Fruit fly (Drosophila melanogaster) whole organism, embryonic: Measurements from ENCODE around the gene woc.

Experiments
- Awh ChIP-seq: fragments of 200-800 bp; sonication (Bioruptor generic); IDR thresholded peaks from 2 replicates; pipeline ENCODE4, ENCODE4 v1.3.6; 2022; ENCODE audit warnings: missing biosample characterization, missing genetic modification characterization
- Bteb2 ChIP-seq: fragments of 200-800 bp; sonication (Bioruptor generic); optimal IDR thresholded peaks from 2 replicates; lab custom pipeline; 2016; ENCODE audit warnings: missing biosample characterization, missing genetic modification characterization
- CG10654 ChIP-seq: fragments of 200-800 bp; sonication (Bioruptor generic); optimal IDR thresholded peaks from 2 replicates; lab custom pipeline; 2016; ENCODE audit warnings: missing biosample characterization, missing genetic modification characterization
- CG11695 ChIP-seq: fragments of 200-800 bp; sonication (Bioruptor generic); IDR thresholded peaks from 3 replicates; pipeline ENCODE4 v1.3.6; 2022; ENCODE audit warnings: missing biosample characterization, missing genetic modification characterization
- CG12236 ChIP-seq: fragments of 200-800 bp; sonication (Bioruptor generic); optimal IDR thresholded peaks from 2 replicates; lab custom pipeline; 2016; ENCODE audit warnings: missing biosample characterization, missing genetic modification characterization
- CG12769 ChIP-seq: fragments of 200-800 bp; sonication (Bioruptor generic); optimal IDR thresholded peaks from 2 replicates; lab custom pipeline; 2019; ENCODE audit warnings: missing biosample characterization, mild to moderate bottlenecking, missing genetic modification characterization, moderate library complexity
- CG13894 ChIP-seq: fragments of 200-800 bp; sonication (Bioruptor generic); optimal IDR thresholded peaks from 3 replicates; lab custom pipeline; 2018; ENCODE audit warnings: missing biosample characterization, mild to moderate bottlenecking, missing genetic modification characterization, moderate library complexity
- CG14965 ChIP-seq: fragments of 200-800 bp; sonication (Bioruptor generic); optimal IDR thresholded peaks from 2 replicates; lab custom pipeline; 2016; ENCODE audit warnings: missing biosample characterization, missing genetic modification characterization, borderline replicate concordance
- CG16815 ChIP-seq: fragments of 200-800 bp; sonication (Bioruptor generic); optimal IDR thresholded peaks from 3 replicates; lab custom pipeline; 2017; ENCODE audit warnings: missing biosample characterization, mild to moderate bottlenecking, missing genetic modification characterization
- CG17568 ChIP-seq: fragments of 200-800 bp; sonication (Bioruptor generic); optimal IDR thresholded peaks from 2 replicates; lab custom pipeline; 2018; ENCODE audit warnings: missing biosample characterization, mild to moderate bottlenecking, missing genetic modification characterization, moderate library complexity
- CG2678 ChIP-seq: fragments of 200-800 bp; sonication (Bioruptor generic); optimal IDR thresholded peaks from 3 replicates; lab custom pipeline; 2019; ENCODE audit warnings: missing biosample characterization, mild to moderate bottlenecking, missing genetic modification characterization, moderate library complexity
- CG31388 ChIP-seq: fragments of 200-800 bp; sonication (Bioruptor generic); optimal IDR thresholded peaks from 2 replicates; lab custom pipeline; 2016; ENCODE audit warnings: missing biosample characterization, missing genetic modification characterization
- CG34224 ChIP-seq: fragments of 200-800 bp; sonication (Bioruptor generic); IDR thresholded peaks from 3 replicates; pipeline ENCODE4 v1.3.6; 2022; ENCODE audit warnings: missing biosample characterization, missing genetic modification characterization; ENCODE audit not compliant: partially characterized antibody
- CG4730 ChIP-seq: fragments of 200-800 bp; sonication (Bioruptor generic); IDR thresholded peaks from 2 replicates; pipeline ENCODE4 v1.3.6; 2022; ENCODE audit warnings: missing biosample characterization, missing genetic modification characterization
- CG6272 ChIP-seq: fragments of 200-800 bp; sonication (Bioruptor generic); IDR thresholded peaks from 2 replicates; pipeline ENCODE4 v1.3.6; 2022; ENCODE audit warnings: missing biosample characterization, missing genetic modification characterization
- CG7271 ChIP-seq: fragments of 200-800 bp; sonication (Bioruptor generic); optimal IDR thresholded peaks from 2 replicates; lab custom pipeline; 2018; ENCODE audit warnings: missing biosample characterization, mild to moderate bottlenecking, missing genetic modification characterization, moderate library complexity
- CG7839 ChIP-seq: fragments of 200-800 bp; sonication (Bioruptor generic); optimal IDR thresholded peaks from 3 replicates; lab custom pipeline; 2018; ENCODE audit warnings: missing biosample characterization, mild to moderate bottlenecking, missing genetic modification characterization, moderate library complexity
- CG7987 ChIP-seq: fragments of 200-800 bp; sonication (Bioruptor generic); optimal IDR thresholded peaks from 2 replicates; lab custom pipeline; 2018; ENCODE audit warnings: missing biosample characterization, mild to moderate bottlenecking, missing genetic modification characterization, moderate library complexity
- CG8478 ChIP-seq: fragments of >200 bp; optimal IDR thresholded peaks from 2 replicates; lab custom pipeline; 2018
- CG9876 ChIP-seq: fragments of 200-800 bp; sonication (Bioruptor generic); optimal IDR thresholded peaks from 2 replicates; lab custom pipeline; 2016; ENCODE audit warnings: missing biosample characterization, missing genetic modification characterization
- D ChIP-seq, 2 experiments: fragments of 200-800 bp in 1 of 2; fragments of >200 bp in 1 of 2; sonication (Bioruptor generic) in 1 of 2; optimal IDR thresholded peaks; 2 replicates in 1 of 2; 3 replicates in 1 of 2; lab custom pipeline; 2017; ENCODE audit warnings: mild to moderate bottlenecking in 1 of 2, missing biosample characterization in 1 of 2, missing genetic modification characterization in 1 of 2, missing genetic modification reagents in 1 of 2
- Doc2 ChIP-seq: fragments of 200-800 bp; sonication (Bioruptor generic); IDR thresholded peaks from 2 replicates; pipeline ENCODE4 v1.3.6; 2022; ENCODE audit warnings: missing biosample characterization, missing genetic modification characterization
- Fer2 ChIP-seq: fragments of 200-800 bp; sonication (Bioruptor generic); optimal IDR thresholded peaks from 2 replicates; lab custom pipeline; 2018; ENCODE audit warnings: missing biosample characterization, mild to moderate bottlenecking, missing genetic modification characterization, moderate library complexity
- Med ChIP-seq: fragments of 200-800 bp; sonication (Bioruptor generic); peaks from one replicate; lab custom pipeline; 2016; ENCODE audit warnings: missing biosample characterization, missing genetic modification characterization, mild to moderate bottlenecking, inconsistent platforms, moderate library complexity
- NfI ChIP-seq: fragments of 200-800 bp; sonication (Bioruptor generic); optimal IDR thresholded peaks from 3 replicates; lab custom pipeline; 2018; ENCODE audit warnings: missing biosample characterization, mild to moderate bottlenecking, missing genetic modification characterization, moderate library complexity
- Opbp ChIP-seq: fragments of 200-800 bp; sonication (Bioruptor generic); IDR thresholded peaks from 3 replicates; pipeline ENCODE4 v1.3.6; 2022; ENCODE audit warnings: missing biosample characterization, missing genetic modification characterization; ENCODE audit not compliant: partially characterized antibody
- Sin3A ChIP-seq: fragments of >200 bp; optimal IDR thresholded peaks from 2 replicates; lab custom pipeline; 2018
- Ssrp ChIP-seq: fragments of 200-800 bp; sonication (Bioruptor generic); optimal IDR thresholded peaks from 2 replicates; lab custom pipeline; 2018; ENCODE audit warnings: missing biosample characterization, mild to moderate bottlenecking, missing genetic modification characterization, moderate library complexity
- Vsx1 ChIP-seq: fragments of 200-800 bp; sonication (Bioruptor generic); optimal IDR thresholded peaks from 2 replicates; lab custom pipeline; 2017; ENCODE audit warnings: missing biosample characterization, mild to moderate bottlenecking, missing genetic modification characterization, missing genetic modification reagents
- abd-A ChIP-seq: fragments of 200-800 bp; sonication (Bioruptor generic); optimal IDR thresholded peaks from 3 replicates; lab custom pipeline; 2019; ENCODE audit warnings: missing biosample characterization, mild to moderate bottlenecking, missing genetic modification characterization, moderate library complexity
- br ChIP-seq: fragments of >200 bp; optimal IDR thresholded peaks from 2 replicates; lab custom pipeline; 2017
- chinmo ChIP-seq: fragments of 200-800 bp; sonication (Bioruptor generic); IDR thresholded peaks from 4 replicates; pipeline ENCODE4 v1.3.6; 2022; ENCODE audit warnings: missing biosample characterization, missing genetic modification characterization; ENCODE audit not compliant: partially characterized antibody
- corto ChIP-seq: fragments of 200-800 bp; sonication (Bioruptor generic); optimal IDR thresholded peaks from 2 replicates; lab custom pipeline; 2016; ENCODE audit warnings: missing biosample characterization, mild to moderate bottlenecking, missing genetic modification characterization, moderate library complexity
- cwo ChIP-seq: fragments of 200-800 bp; sonication (Bioruptor generic); optimal IDR thresholded peaks from 3 replicates; lab custom pipeline; 2017; ENCODE audit warnings: missing biosample characterization, missing genetic modification characterization, mild to moderate bottlenecking, moderate library complexity, missing genetic modification reagents
- dan ChIP-seq: fragments of 200-800 bp; sonication (Bioruptor generic); IDR thresholded peaks from 2 replicates; pipeline ENCODE4 v1.3.6; 2022; ENCODE audit warnings: missing biosample characterization, missing genetic modification characterization
- danr ChIP-seq: fragments of 200-800 bp; sonication (Bioruptor generic); IDR thresholded peaks from 2 replicates; pipeline ENCODE4 v1.3.6; 2022; ENCODE audit warnings: missing biosample characterization, missing genetic modification characterization
- eve ChIP-seq, 2 experiments: fragments of >200 bp; optimal IDR thresholded peaks; 2 replicates each; lab custom pipeline; 2017; ENCODE audit warnings: missing biosample characterization in 2 of 2, missing genetic modification characterization in 2 of 2
- exex ChIP-seq: fragments of 200-800 bp; sonication (Bioruptor generic); optimal IDR thresholded peaks from 4 replicates; lab custom pipeline; 2018; ENCODE audit warnings: missing biosample characterization, mild to moderate bottlenecking, missing genetic modification characterization, moderate library complexity
- gro ChIP-seq: fragments of 200-800 bp; sonication (Bioruptor generic); optimal IDR thresholded peaks from 2 replicates; lab custom pipeline; 2016; ENCODE audit warnings: missing biosample characterization, missing genetic modification characterization
- gsb ChIP-seq: fragments of 200-800 bp; sonication (Bioruptor generic); IDR thresholded peaks from 2 replicates; pipeline ENCODE4 v1.3.6; 2022; ENCODE audit warnings: missing biosample characterization, missing genetic modification characterization
- mirr ChIP-seq: fragments of 200-800 bp; sonication (Bioruptor generic); optimal IDR thresholded peaks from 3 replicates; lab custom pipeline; 2018; ENCODE audit warnings: missing biosample characterization, mild to moderate bottlenecking, missing genetic modification characterization
- rib ChIP-seq: fragments of 200-800 bp; sonication (Bioruptor generic); IDR thresholded peaks from 2 replicates; pipeline ENCODE4 v1.3.6; 2022; ENCODE audit warnings: missing biosample characterization, missing genetic modification characterization
- schlank ChIP-seq: fragments of 200-800 bp; sonication (Bioruptor generic); optimal IDR thresholded peaks from 2 replicates; lab custom pipeline; 2018; ENCODE audit warnings: missing biosample characterization, mild to moderate bottlenecking, missing genetic modification characterization
- sd ChIP-seq: fragments of 200-800 bp; sonication (Bioruptor generic); optimal IDR thresholded peaks from 3 replicates; lab custom pipeline; 2018; ENCODE audit warnings: missing biosample characterization, mild to moderate bottlenecking, missing genetic modification characterization, moderate library complexity
- sr ChIP-seq: fragments of 200-800 bp; sonication (Bioruptor generic); IDR thresholded peaks from 3 replicates; pipeline ENCODE4 v1.3.6; 2022; ENCODE audit warnings: missing biosample characterization, missing genetic modification characterization
- ssp ChIP-seq: fragments of 200-800 bp; sonication (Bioruptor generic); IDR thresholded peaks from 2 replicates; pipeline ENCODE4 v1.3.6; 2022; ENCODE audit warnings: missing biosample characterization, missing genetic modification characterization
- sug ChIP-seq: fragments of 200-800 bp; optimal IDR thresholded peaks from 2 replicates; lab custom pipeline; 2019; ENCODE audit warnings: missing biosample characterization, mild to moderate bottlenecking, missing genetic modification characterization, moderate library complexity
- z ChIP-seq: fragments of 200-800 bp; sonication (Bioruptor generic); IDR thresholded peaks from 3 replicates; pipeline ENCODE4 v1.3.6; 2022; ENCODE audit warnings: missing biosample characterization, missing genetic modification characterization

The woc gene

DNA sequence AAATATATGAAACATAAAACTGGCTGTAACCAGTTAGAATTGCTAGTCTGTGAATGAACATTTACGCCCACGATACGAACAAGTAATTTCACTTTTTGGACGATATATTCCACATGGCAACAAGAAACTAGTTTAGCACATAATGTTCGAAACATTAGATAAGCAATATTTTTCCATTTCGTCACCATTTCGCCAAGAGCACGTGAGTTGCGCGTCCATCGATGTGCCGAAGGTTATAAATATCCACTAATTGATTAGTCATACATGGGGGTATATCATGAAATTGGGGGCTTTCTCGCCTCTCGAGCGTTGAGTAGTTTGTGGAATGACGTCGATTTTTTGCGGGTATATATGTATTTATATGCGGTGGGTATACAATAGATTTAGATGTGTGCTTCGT lies 30.3 kb upstream of the woc start:
- no peak for TF ChIP-seq CG12236 (GFP tag; lab: Kevin White, UChicago)
- TF ChIP-seq chinmo (GFP tag; lab: Robert Waterston, UW), result 0 out of 4 replicates have a peak, but pooled peaks have one; percentile 7
- peak; percentile 45 for TF ChIP-seq sd
- TF ChIP-seq corto, result no peak
- TF ChIP-seq ssp, result no peak
- no peak for TF ChIP-seq CG2678 (tag; lab: Kevin White, UChicago)
- TF ChIP-seq cwo, result peak; percentile 97
- TF ChIP-seq Awh (GFP tag; lab: Robert Waterston, UW), result no peak
- no peak for TF ChIP-seq Vsx1 (GFP tag; lab: Kevin White, UChicago)
- TF ChIP-seq gro (GFP tag; lab: Kevin White, UChicago), result no peak
- no peak for TF ChIP-seq rib (GFP tag; lab: Robert Waterston, UW)
- TF ChIP-seq CG34224 (GFP tag; lab: Robert Waterston, UW), result no peak
- TF ChIP-seq dan (GFP tag; lab: Robert Waterston, UW), result no peak
- no peak for TF ChIP-seq schlank (tag; lab: Kevin White, UChicago)
- no peak for TF ChIP-seq eve (GFP tag; optimal IDR thresholded peaks at IDR 0.05; lab: Kevin White, UChicago)
- peak; percentile 68 for TF ChIP-seq CG7987 (GFP tag; lab: Kevin White, UChicago)
- TF ChIP-seq CG16815, result no peak
- no peak for TF ChIP-seq gsb (GFP tag; lab: Robert Waterston, UW)
- TF ChIP-seq Ssrp (tag; lab: Kevin White, UChicago), result no peak

dm6 chr3R:27293065-27293464 lies 29.2 kb upstream of the woc start:
- TF ChIP-seq sr (GFP tag; lab: Robert Waterston, UW) (peak; percentile 56; the same call in 1 of the 3 replicates), Med (GFP tag; lab: Kevin White, UChicago) (peak; percentile 66), CG13894 (peak; percentile 18), sd (peak; percentile 78), abd-A (tag; lab: Kevin White, UChicago) (peak; percentile 31), CG7987 (GFP tag; lab: Kevin White, UChicago) (peak; percentile 100), CG31388 (GFP tag; lab: Kevin White, UChicago) (no peak), exex (tag; lab: Kevin White, UChicago) (peak; percentile 70), CG14965 (GFP tag; lab: Kevin White, UChicago) (no peak), cwo (peak; percentile 100), sug (tag; lab: Kevin White, UChicago) (peak; percentile 91), NfI (no peak), D (optimal IDR thresholded peaks at IDR 0.05; lab: Kevin White, UChicago) (no peak), D (GFP tag; optimal IDR thresholded peaks at IDR 0.05; lab: Kevin White, UChicago) (no peak), CG8478 (lab: Kevin White, UChicago) (peak; percentile 36), CG12769 (peak; percentile 83), mirr (GFP tag; lab: Kevin White, UChicago) (peak; percentile 6)
- TF ChIP-seq, all 482 proteins: peak for 12

DNA sequence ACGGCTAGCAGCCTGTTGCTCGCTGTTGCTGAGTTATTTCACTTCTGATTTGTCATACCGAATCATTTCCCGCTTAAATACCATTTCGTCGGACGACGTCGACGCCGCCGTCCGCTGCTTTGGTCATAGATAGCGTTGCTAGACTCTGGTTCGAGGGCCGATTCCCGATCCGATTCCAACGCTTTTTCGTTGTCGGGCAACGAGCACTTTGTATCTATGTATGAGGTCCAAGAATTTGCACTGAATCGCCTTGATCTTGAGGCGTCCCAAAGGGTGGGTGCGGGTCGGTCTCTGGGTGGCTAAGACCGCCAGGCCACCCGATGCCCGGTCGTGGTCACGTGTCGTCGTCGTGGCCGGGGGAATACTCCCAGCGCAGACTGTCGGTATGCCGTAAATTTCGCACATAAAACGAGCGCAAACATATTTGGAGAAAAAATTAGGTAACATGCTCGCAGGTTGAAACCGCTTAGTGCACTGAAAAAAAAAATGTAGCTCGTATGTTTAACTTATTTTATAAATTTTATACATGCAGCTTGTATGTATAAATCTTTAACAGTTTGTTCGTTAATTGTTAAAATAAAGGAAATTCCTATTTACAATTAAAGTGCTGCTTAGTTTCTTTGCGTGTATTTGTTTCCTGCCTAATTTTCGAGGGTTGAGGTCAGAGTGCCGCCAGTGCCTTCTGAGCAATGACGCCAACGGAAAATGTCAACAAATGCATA lies 28.5 kb upstream of the woc start, which contains the start of gene CG3348:
TSS of gene CG3348 (minus strand) at position 51 of the 722 bp plus-strand sequence.
- TF ChIP-seq Opbp (GFP tag; lab: Robert Waterston, UW) (no peak), CG6272 (GFP tag; lab: Robert Waterston, UW) (peak; percentile 27; the same call in 1 of the 2 replicates), CG7839 (peak; percentile 80), CG4730 (GFP tag; lab: Robert Waterston, UW) (no peak), Doc2 (GFP tag; lab: Robert Waterston, UW) (no peak), CG7271 (tag; lab: Kevin White, UChicago) (peak; percentile 23), ssp (peak; percentile 64), Sin3A (lab: Kevin White, UChicago) (no peak), CG9876 (GFP tag; lab: Kevin White, UChicago) (peak; percentile 10), z (GFP tag; lab: Robert Waterston, UW) (no peak), br (lab: Kevin White, UChicago) (no peak), abd-A (tag; lab: Kevin White, UChicago) (no peak), danr (peak; percentile 51; the same call in 1 of the 2 replicates), CG10654 (GFP tag; lab: Kevin White, UChicago) (peak; percentile 39), CG17568 (GFP tag; lab: Kevin White, UChicago) (no peak), CG11695 (GFP tag; lab: Robert Waterston, UW) (peak; percentile 74; the same call in 2 of the 3 replicates), Fer2 (tag; lab: Kevin White, UChicago) (peak; percentile 65), Bteb2 (GFP tag; lab: Kevin White, UChicago) (peak; percentile 53)
